Fruit fly (Drosophila melanogaster) whole organism, pupa: ENCODE measurements around the gene Gas41.

Experiments used
- CG10348 ChIP-seq: fragments of 200-800 bp; sonication (Bioruptor generic); IDR thresholded peaks from 2 replicates; pipeline ENCODE4 v1.3.6; 2022; ENCODE audit warnings: missing biosample characterization, missing genetic modification characterization
- CG12605 ChIP-seq: fragments of 200-800 bp; sonication (Bioruptor generic); IDR thresholded peaks from 2 replicates; pipeline ENCODE4 v1.3.6; 2022; ENCODE audit warnings: missing biosample characterization, missing genetic modification characterization
- CG13204 ChIP-seq: fragments of 200-800 bp; sonication (Bioruptor generic); optimal IDR thresholded peaks from 2 replicates; lab custom pipeline; 2018; ENCODE audit warnings: missing biosample characterization, mild to moderate bottlenecking, missing genetic modification characterization, moderate library complexity
- CG14655 ChIP-seq: fragments of 200-800 bp; sonication (Bioruptor generic); optimal IDR thresholded peaks from 3 replicates; lab custom pipeline; 2017; ENCODE audit warnings: mild to moderate bottlenecking, missing biosample characterization, missing genetic modification reagents, missing genetic modification characterization
- CG15710 ChIP-seq: fragments of 200-800 bp; sonication (Bioruptor generic); optimal IDR thresholded peaks from 2 replicates; lab custom pipeline; 2018; ENCODE audit warnings: missing biosample characterization, mild to moderate bottlenecking, missing genetic modification characterization, moderate library complexity
- CG17806 ChIP-seq: fragments of 200-800 bp; sonication (Bioruptor generic); optimal IDR thresholded peaks from 2 replicates; lab custom pipeline; 2018; ENCODE audit warnings: missing biosample characterization, mild to moderate bottlenecking, missing genetic modification characterization, moderate library complexity
- CG32121 ChIP-seq: fragments of 200-800 bp; sonication (Bioruptor generic); IDR thresholded peaks from 2 replicates; pipeline ENCODE4 v1.3.6; 2022; ENCODE audit warnings: missing biosample characterization, missing genetic modification characterization
- CG34367 ChIP-seq: fragments of 200-800 bp; sonication (Bioruptor generic); optimal IDR thresholded peaks from 2 replicates; lab custom pipeline; 2018; ENCODE audit warnings: missing biosample characterization, mild to moderate bottlenecking, missing genetic modification characterization
- CG4496 ChIP-seq: fragments of 200-800 bp; sonication (Bioruptor generic); IDR thresholded peaks from 3 replicates; pipeline ENCODE4 v1.3.6; 2022; ENCODE audit warnings: missing biosample characterization, missing genetic modification characterization
- CG8159 ChIP-seq: fragments of 200-800 bp; sonication (Bioruptor generic); optimal IDR thresholded peaks from 3 replicates; lab custom pipeline; 2018; ENCODE audit warnings: missing biosample characterization, mild to moderate bottlenecking, missing genetic modification characterization, moderate library complexity
- CG8301 ChIP-seq: fragments of 200-800 bp; sonication (Bioruptor generic); optimal IDR thresholded peaks from 2 replicates; lab custom pipeline; 2018; ENCODE audit warnings: missing biosample characterization, mild to moderate bottlenecking, missing genetic modification characterization
- CG9948 ChIP-seq: fragments of 200-800 bp; sonication (Bioruptor generic); optimal IDR thresholded peaks from 2 replicates; lab custom pipeline; 2018; ENCODE audit warnings: missing biosample characterization, mild to moderate bottlenecking, missing genetic modification characterization, moderate library complexity
- D1 ChIP-seq: fragments of 200-800 bp; sonication (Bioruptor generic); optimal IDR thresholded peaks from 2 replicates; lab custom pipeline; 2018; ENCODE audit warnings: missing biosample characterization, mild to moderate bottlenecking, missing genetic modification characterization, moderate library complexity
- EcR ChIP-seq: fragments of 200-800 bp; sonication (Bioruptor generic); optimal IDR thresholded peaks from 3 replicates; lab custom pipeline; 2019; ENCODE audit warnings: missing biosample characterization, missing genetic modification characterization, mild to moderate bottlenecking, moderate library complexity, missing genetic modification reagents
- Ets98B ChIP-seq: fragments of 200-800 bp; sonication (Bioruptor generic); IDR thresholded peaks from 2 replicates; pipeline ENCODE4 v1.3.6; 2022; ENCODE audit warnings: missing biosample characterization, missing genetic modification characterization
- Pif1A ChIP-seq: fragments of 200-800 bp; sonication (Bioruptor generic); optimal IDR thresholded peaks from 3 replicates; lab custom pipeline; 2016; ENCODE audit warnings: missing biosample characterization, missing genetic modification characterization
- Pif1B ChIP-seq: fragments of 200-800 bp; sonication (Bioruptor generic); optimal IDR thresholded peaks from 3 replicates; lab custom pipeline; 2016; ENCODE audit warnings: missing biosample characterization, missing genetic modification characterization
- Snoo ChIP-seq: fragments of 200-800 bp; sonication (Bioruptor generic); optimal IDR thresholded peaks from 3 replicates; lab custom pipeline; 2017; ENCODE audit warnings: missing biosample characterization, mild to moderate bottlenecking, missing genetic modification characterization, inconsistent platforms
- fd96Ca ChIP-seq: fragments of 200-800 bp; sonication (Bioruptor generic); IDR thresholded peaks from 3 replicates; pipeline ENCODE4 v1.3.6; 2022; ENCODE audit warnings: missing biosample characterization, missing genetic modification characterization
- gl ChIP-seq: fragments of 200-800 bp; sonication (Bioruptor generic); optimal IDR thresholded peaks from 2 replicates; lab custom pipeline; 2018; ENCODE audit warnings: missing biosample characterization, mild to moderate bottlenecking, missing genetic modification characterization
- rn ChIP-seq: fragments of 200-800 bp; sonication (Bioruptor generic); IDR thresholded peaks from 2 replicates; pipeline ENCODE4 v1.3.6; 2022; ENCODE audit warnings: missing biosample characterization, missing genetic modification characterization

Gas41 gene

DNA sequence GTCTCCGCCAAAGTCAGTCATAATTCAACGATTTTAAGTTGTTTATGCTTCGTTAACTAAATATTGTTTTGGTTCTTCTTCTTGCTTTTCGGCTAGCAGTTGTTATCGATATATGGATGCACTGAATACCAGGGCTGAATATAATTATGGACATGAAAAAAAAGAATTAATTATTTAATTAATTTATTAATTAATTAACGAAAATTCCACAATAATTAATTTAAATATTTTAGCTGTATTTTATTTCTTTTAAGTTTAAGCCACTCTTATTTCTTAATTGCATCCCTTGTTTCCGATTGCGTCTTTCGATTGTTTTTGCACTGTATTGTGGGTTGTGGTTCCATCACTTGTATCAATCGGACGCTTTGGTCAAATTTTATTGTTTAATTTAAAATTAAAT lies at the start of gene Gas41, which contains the start of gene SA1:
Gene Gas41, minus strand, starts transcription at position 112 of the 400 bp plus-strand sequence.
Gene SA1, plus strand, starts transcription at position 326 of the 400 bp plus-strand sequence.
- TF ChIP-seq gl (tag; lab: Kevin White, UChicago): peak; percentile 25
- TF ChIP-seq Snoo (tag; lab: Kevin White, UChicago): peak; percentile 30
- peak; percentile 82 for TF ChIP-seq CG8159 (tag; lab: Kevin White, UChicago)
- no peak for TF ChIP-seq D1 (tag; lab: Kevin White, UChicago)
- peak; percentile 86 for TF ChIP-seq CG32121 (GFP tag; lab: Robert Waterston, UW)
- TF ChIP-seq CG4496 (GFP tag; lab: Robert Waterston, UW): peak; percentile 87
- TF ChIP-seq CG34367 (tag; lab: Kevin White, UChicago): peak; percentile 48
- peak; percentile 82 for TF ChIP-seq CG9948 (tag; lab: Kevin White, UChicago)
- TF ChIP-seq fd96Ca (GFP tag; lab: Robert Waterston, UW): no peak
- no peak for TF ChIP-seq CG10348
- TF ChIP-seq CG17806 (tag; lab: Kevin White, UChicago): peak; percentile 86
- peak; percentile 85 for TF ChIP-seq Ets98B (GFP tag; lab: Robert Waterston, UW)
- no peak for TF ChIP-seq CG12605
- TF ChIP-seq CG15710 (tag; lab: Kevin White, UChicago): peak; percentile 92
- peak; percentile 70 for TF ChIP-seq rn

DNA sequence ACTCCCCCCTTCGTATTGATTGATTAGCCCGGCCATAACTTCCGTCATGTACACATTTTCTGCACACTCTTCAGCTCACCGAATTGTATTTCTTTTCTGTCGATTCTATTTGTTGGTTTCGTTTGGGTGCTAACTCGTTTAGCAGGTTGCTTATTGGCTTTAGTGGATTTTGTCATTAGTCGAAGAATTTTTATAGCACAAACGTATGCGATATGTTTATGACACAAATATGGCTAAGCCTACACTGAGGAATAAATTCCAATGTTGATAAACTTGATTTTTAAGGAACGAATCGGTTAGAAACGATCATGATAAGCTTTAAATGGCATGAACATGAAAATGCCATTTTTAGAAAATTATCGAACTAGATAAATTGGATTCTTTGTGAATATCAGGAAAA lies 48.7 kb upstream of the Gas41 start:
- TF ChIP-seq Snoo (tag; lab: Kevin White, UChicago): no peak
- no peak for TF ChIP-seq gl (tag; lab: Kevin White, UChicago)

DNA sequence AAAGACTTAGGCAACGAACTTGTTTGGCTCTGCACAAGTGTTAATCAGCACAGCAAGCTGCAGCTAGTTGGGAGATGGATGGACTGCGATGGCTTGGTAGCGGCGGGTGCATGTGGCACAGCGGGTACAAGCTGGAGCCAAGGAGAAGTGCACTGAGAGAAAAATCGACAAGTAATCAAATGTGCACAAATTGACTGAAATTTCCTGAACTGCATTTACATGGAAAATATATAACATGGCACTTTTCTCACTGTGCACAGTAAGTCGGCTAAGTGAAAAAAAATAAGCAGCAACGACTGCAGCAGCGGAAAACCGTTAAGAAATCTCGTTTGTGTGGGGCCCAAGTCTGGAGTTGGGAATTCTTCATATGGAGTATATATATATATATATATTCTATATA lies 41.1 kb upstream of the Gas41 start:
- TF ChIP-seq Snoo (tag; lab: Kevin White, UChicago) (peak; percentile 33), CG10348 (0 out of 2 replicates have a peak, but pooled peaks have one; percentile 35), Pif1B (GFP tag; lab: Kevin White, UChicago) (peak; percentile 49), rn (0 out of 2 replicates have a peak, but pooled peaks have one; percentile 47), CG8159 (tag; lab: Kevin White, UChicago) (peak; percentile 67), D1 (tag; lab: Kevin White, UChicago) (no peak), fd96Ca (GFP tag; lab: Robert Waterston, UW) (peak; percentile 87), Ets98B (GFP tag; lab: Robert Waterston, UW) (peak; percentile 88), CG15710 (tag; lab: Kevin White, UChicago) (peak; percentile 61), CG4496 (GFP tag; lab: Robert Waterston, UW) (peak; percentile 87), CG17806 (tag; lab: Kevin White, UChicago) (peak; percentile 56), CG13204 (GFP tag; lab: Kevin White, UChicago) (no peak), EcR (GFP tag; lab: Kevin White, UChicago) (peak; percentile 41), CG14655 (GFP tag; lab: Kevin White, UChicago) (peak; percentile 76), CG12605 (peak; percentile 77), gl (tag; lab: Kevin White, UChicago) (peak; percentile 23), CG8301 (peak; percentile 75), CG34367 (tag; lab: Kevin White, UChicago) (peak; percentile 65), CG9948 (tag; lab: Kevin White, UChicago) (peak; percentile 38), CG32121 (GFP tag; lab: Robert Waterston, UW) (peak; percentile 83), Pif1A (GFP tag; lab: Kevin White, UChicago) (peak; percentile 58)

DNA sequence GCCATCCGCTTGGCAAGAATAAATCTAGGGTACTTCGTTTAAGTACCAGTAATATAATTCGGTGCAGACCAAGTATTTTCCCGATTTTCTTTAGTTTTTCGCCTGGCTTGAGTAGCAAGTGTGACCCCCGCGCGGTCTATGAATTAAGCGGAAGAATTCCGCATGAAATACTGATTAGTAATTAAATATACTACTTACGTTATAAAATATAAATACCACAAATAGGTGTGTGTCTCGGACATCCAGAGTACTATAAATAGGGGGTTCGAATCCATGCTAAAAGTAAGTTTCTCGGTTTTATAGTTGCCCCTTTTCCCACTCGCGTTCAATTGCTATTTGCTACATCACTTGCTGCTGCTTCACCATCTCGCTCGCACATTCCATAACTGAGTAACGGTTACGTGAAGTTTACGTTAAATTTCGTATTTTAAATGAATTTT lies 21.6 kb upstream of the Gas41 start, which contains the start of gene snRNP-U1-70K:
Gene snRNP-U1-70K, minus strand, starts transcription at position 141 of the 440 bp plus-strand sequence.
- TF ChIP-seq CG10348: no peak
- TF ChIP-seq CG12605: no peak
- no peak for TF ChIP-seq gl (tag; lab: Kevin White, UChicago)
- no peak for TF ChIP-seq CG8159 (tag; lab: Kevin White, UChicago)
- TF ChIP-seq CG8301: no peak
- no peak for TF ChIP-seq CG32121 (GFP tag; lab: Robert Waterston, UW)
- TF ChIP-seq CG15710 (tag; lab: Kevin White, UChicago): no peak
- TF ChIP-seq CG14655 (GFP tag; lab: Kevin White, UChicago): no peak
- no peak for TF ChIP-seq Pif1B (GFP tag; lab: Kevin White, UChicago)
- no peak for TF ChIP-seq EcR (GFP tag; lab: Kevin White, UChicago)
- TF ChIP-seq CG13204 (GFP tag; lab: Kevin White, UChicago): no peak
- no peak for TF ChIP-seq D1 (tag; lab: Kevin White, UChicago)
- no peak for TF ChIP-seq Ets98B (GFP tag; lab: Robert Waterston, UW)
- no peak for TF ChIP-seq CG17806 (tag; lab: Kevin White, UChicago)

DNA sequence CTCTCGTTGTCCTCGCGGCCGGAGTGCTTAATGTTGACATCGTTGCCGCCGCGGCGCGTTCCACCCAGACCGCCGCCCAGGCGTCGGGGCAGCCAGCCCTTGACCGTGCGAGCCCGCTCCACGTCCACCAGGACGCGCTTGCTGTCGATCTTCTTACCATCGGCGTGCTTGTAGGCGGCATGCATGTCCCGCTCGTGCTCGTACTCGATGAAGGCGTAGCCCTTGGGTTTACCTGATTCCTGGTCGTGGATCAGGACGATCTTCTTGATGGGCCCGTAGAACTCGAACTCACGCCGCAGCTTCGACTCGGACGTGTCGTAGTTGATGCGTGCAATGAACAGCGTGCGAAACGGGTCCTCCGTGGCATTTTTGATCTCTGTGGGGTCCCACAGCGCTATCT lies 20.8 kb upstream of the Gas41 start:
- TF ChIP-seq CG32121 (GFP tag; lab: Robert Waterston, UW) (no peak), CG34367 (tag; lab: Kevin White, UChicago) (no peak), CG8301 (no peak), D1 (tag; lab: Kevin White, UChicago) (no peak), EcR (GFP tag; lab: Kevin White, UChicago) (no peak)

DNA sequence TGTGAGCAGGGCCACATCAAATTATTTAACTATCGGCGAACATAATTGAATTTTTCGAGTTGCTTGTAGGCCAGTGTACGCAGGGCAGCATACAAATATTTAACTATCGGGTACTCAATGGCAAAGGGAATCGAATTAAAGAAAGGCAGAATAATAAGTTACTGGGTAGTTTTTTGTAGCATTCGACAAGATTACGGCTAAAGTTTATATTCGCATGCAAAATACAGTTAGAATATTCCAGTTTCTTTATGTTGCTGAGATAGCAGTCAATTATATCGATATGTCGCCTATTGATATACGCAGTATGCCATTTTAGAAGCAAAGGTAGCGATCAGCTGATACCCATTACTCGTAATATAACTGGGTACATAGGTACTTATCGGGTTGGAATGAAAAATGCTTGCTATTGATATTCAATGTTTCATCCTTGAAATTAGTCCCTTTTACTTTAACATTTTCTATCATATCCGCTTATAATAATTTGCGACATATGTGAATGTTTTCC lies 18.1 kb upstream of the Gas41 start:
- peak; percentile 22 for TF ChIP-seq Snoo (tag; lab: Kevin White, UChicago)
- TF ChIP-seq CG8301: no peak
- no peak for TF ChIP-seq CG14655 (GFP tag; lab: Kevin White, UChicago)
- peak; percentile 36; the same call in 1 of the 3 replicates for TF ChIP-seq CG4496 (GFP tag; lab: Robert Waterston, UW)
- peak; percentile 32; the same call in 1 of the 2 replicates for TF ChIP-seq CG12605
- no peak for TF ChIP-seq CG9948 (tag; lab: Kevin White, UChicago)
- peak; percentile 32 for TF ChIP-seq CG8159 (tag; lab: Kevin White, UChicago)
- TF ChIP-seq Ets98B (GFP tag; lab: Robert Waterston, UW): peak; percentile 48
- TF ChIP-seq rn: 0 out of 2 replicates have a peak, but pooled peaks have one; percentile 11
- peak; percentile 42 for TF ChIP-seq CG17806 (tag; lab: Kevin White, UChicago)
